Worm (Caenorhabditis elegans) whole organism, midembryonic: ENCODE measurements around the gene C03B1.2.

Experiments
- flt-1 ChIP-seq: fragments of 200-800 bp; sonication (Bioruptor generic); IDR thresholded peaks from 2 replicates; pipeline ENCODE4 v1.3.6; 2022; ENCODE audit warnings: missing genetic modification characterization, missing compliant biosample characterization
- klf-2 ChIP-seq: fragments of 200-800 bp; sonication (Bioruptor generic); conservative IDR thresholded peaks from 2 replicates; pipeline ENCODE4 v1.3.6; 2022; ENCODE audit warnings: missing genetic modification reagents, missing genetic modification characterization, missing compliant biosample characterization

DNA sequence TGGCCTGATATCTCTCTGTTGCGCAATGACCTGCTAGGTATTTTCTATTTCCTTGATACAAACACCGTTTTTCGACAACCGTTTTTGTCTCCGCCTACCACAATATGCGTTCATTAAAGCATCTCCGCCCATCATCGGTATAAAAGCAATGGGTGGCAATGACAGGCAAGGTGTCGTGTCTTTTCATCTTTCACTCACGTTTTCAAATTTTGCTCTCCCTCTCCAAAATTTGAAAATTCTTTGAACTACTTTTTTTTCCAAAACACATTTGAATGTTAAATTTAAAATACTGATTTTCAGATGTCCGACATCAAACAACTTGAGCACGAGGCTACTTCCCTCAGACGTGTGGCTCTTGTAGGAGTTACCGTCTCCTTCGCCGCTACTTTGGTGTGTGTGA is 41.0 kb upstream of the C03B1.2 start, which contains the start of gene col-169:
- TF ChIP-seq klf-2 (GFP tag; lab: Robert Waterston, UW) (no peak), flt-1 (no peak)
